Fruit fly (Drosophila melanogaster) whole organism, embryonic: Measurements from ENCODE around the gene Ask1.

ENCODE experiments used
- CG10147 ChIP-seq: fragments of 200-800 bp; sonication (Bioruptor generic); optimal IDR thresholded peaks from 2 replicates; lab custom pipeline; 2019; ENCODE audit warnings: missing biosample characterization, mild to moderate bottlenecking, missing genetic modification characterization, moderate library complexity
- CG10462 ChIP-seq: fragments of 200-800 bp; sonication (Bioruptor generic); optimal IDR thresholded peaks from 2 replicates; lab custom pipeline; 2016; ENCODE audit warnings: missing biosample characterization, missing genetic modification characterization
- CG1233 ChIP-seq: fragments of 200-800 bp; sonication (Bioruptor generic); optimal IDR thresholded peaks from 4 replicates; lab custom pipeline; 2018; ENCODE audit warnings: missing biosample characterization, mild to moderate bottlenecking, missing genetic modification characterization
- CG12391 ChIP-seq: fragments of 200-800 bp; sonication (Bioruptor generic); optimal IDR thresholded peaks from 3 replicates; lab custom pipeline; 2018; ENCODE audit warnings: missing biosample characterization, mild to moderate bottlenecking, missing genetic modification characterization, moderate library complexity
- CG12744 ChIP-seq: fragments of 200-800 bp; sonication (Bioruptor generic); optimal IDR thresholded peaks from 2 replicates; lab custom pipeline; 2016; ENCODE audit warnings: missing biosample characterization, missing genetic modification characterization
- CG14965 ChIP-seq: fragments of 200-800 bp; sonication (Bioruptor generic); optimal IDR thresholded peaks from 2 replicates; lab custom pipeline; 2016; ENCODE audit warnings: missing biosample characterization, missing genetic modification characterization, borderline replicate concordance
- CG1602 ChIP-seq: fragments of 200-800 bp; sonication (Bioruptor generic); optimal IDR thresholded peaks from 3 replicates; lab custom pipeline; 2016; ENCODE audit warnings: missing biosample characterization, missing genetic modification characterization
- CG17328 ChIP-seq: fragments of 200-800 bp; sonication (Bioruptor generic); IDR thresholded peaks from 2 replicates; pipeline ENCODE4 v1.3.6; 2022; ENCODE audit warnings: missing biosample characterization, missing genetic modification characterization
- CG17359 ChIP-seq: fragments of 200-800 bp; sonication (Bioruptor generic); optimal IDR thresholded peaks from 3 replicates; lab custom pipeline; 2018; ENCODE audit warnings: missing biosample characterization, mild to moderate bottlenecking, missing genetic modification characterization, moderate library complexity
- CG17568 ChIP-seq: fragments of 200-800 bp; sonication (Bioruptor generic); optimal IDR thresholded peaks from 2 replicates; lab custom pipeline; 2018; ENCODE audit warnings: missing biosample characterization, mild to moderate bottlenecking, missing genetic modification characterization, moderate library complexity
- CG18599 ChIP-seq: fragments of 200-800 bp; sonication (Bioruptor generic); optimal IDR thresholded peaks from 3 replicates; lab custom pipeline; 2017; ENCODE audit warnings: missing biosample characterization, missing genetic modification characterization, mild to moderate bottlenecking, moderate library complexity, missing genetic modification reagents
- CG2678 ChIP-seq: fragments of 200-800 bp; sonication (Bioruptor generic); optimal IDR thresholded peaks from 3 replicates; lab custom pipeline; 2019; ENCODE audit warnings: missing biosample characterization, mild to moderate bottlenecking, missing genetic modification characterization, moderate library complexity
- CG32767 ChIP-seq: fragments of 200-800 bp; sonication (Bioruptor generic); IDR thresholded peaks from 2 replicates; pipeline ENCODE4 v1.3.6; 2022; ENCODE audit warnings: missing biosample characterization, missing genetic modification characterization
- CG3407 ChIP-seq: fragments of 200-800 bp; sonication (Bioruptor generic); optimal IDR thresholded peaks from 2 replicates; lab custom pipeline; 2018; ENCODE audit warnings: missing biosample characterization, mild to moderate bottlenecking, missing genetic modification characterization
- CG4282 ChIP-seq: fragments of 200-800 bp; sonication (Bioruptor generic); optimal IDR thresholded peaks from 2 replicates; lab custom pipeline; 2016; ENCODE audit warnings: missing biosample characterization, missing genetic modification characterization
- CG43689 ChIP-seq: fragments of 200-800 bp; sonication (Bioruptor generic); IDR thresholded peaks from 2 replicates; pipeline ENCODE4 v1.3.6; 2022; ENCODE audit warnings: missing biosample characterization, missing genetic modification characterization
- CG4404 ChIP-seq: fragments of 200-800 bp; sonication (Bioruptor generic); IDR thresholded peaks from 2 replicates; pipeline ENCODE4 v1.3.6; 2022; ENCODE audit warnings: missing biosample characterization, missing genetic modification characterization
- CG4707 ChIP-seq: fragments of 200-800 bp; sonication (Bioruptor generic); optimal IDR thresholded peaks from 2 replicates; lab custom pipeline; 2018; ENCODE audit warnings: missing biosample characterization, mild to moderate bottlenecking, missing genetic modification characterization, moderate library complexity
- CG4730 ChIP-seq: fragments of 200-800 bp; sonication (Bioruptor generic); IDR thresholded peaks from 2 replicates; pipeline ENCODE4 v1.3.6; 2022; ENCODE audit warnings: missing biosample characterization, missing genetic modification characterization
- CG5953 ChIP-seq: fragments of 200-800 bp; sonication (Bioruptor generic); IDR thresholded peaks from 2 replicates; pipeline ENCODE4 v1.3.6; 2022; ENCODE audit warnings: missing biosample characterization, missing genetic modification characterization
- CG6272 ChIP-seq: fragments of 200-800 bp; sonication (Bioruptor generic); IDR thresholded peaks from 2 replicates; pipeline ENCODE4 v1.3.6; 2022; ENCODE audit warnings: missing biosample characterization, missing genetic modification characterization
- CG7271 ChIP-seq: fragments of 200-800 bp; sonication (Bioruptor generic); optimal IDR thresholded peaks from 2 replicates; lab custom pipeline; 2018; ENCODE audit warnings: missing biosample characterization, mild to moderate bottlenecking, missing genetic modification characterization, moderate library complexity
- CG8478 ChIP-seq: fragments of >200 bp; optimal IDR thresholded peaks from 2 replicates; lab custom pipeline; 2018
- CG9797 ChIP-seq: fragments of 200-800 bp; sonication (Bioruptor generic); optimal IDR thresholded peaks from 3 replicates; lab custom pipeline; 2018; ENCODE audit warnings: missing biosample characterization, mild to moderate bottlenecking, missing genetic modification characterization
- CoRest ChIP-seq: fragments of 200-800 bp; sonication (Bioruptor generic); optimal IDR thresholded peaks from 3 replicates; lab custom pipeline; 2018; ENCODE audit warnings: missing biosample characterization, mild to moderate bottlenecking, missing genetic modification characterization, moderate library complexity
- CrebB ChIP-seq: fragments of 200-800 bp; sonication (Bioruptor generic); optimal IDR thresholded peaks from 3 replicates; lab custom pipeline; 2018; ENCODE audit warnings: missing biosample characterization, mild to moderate bottlenecking, missing genetic modification characterization
- Drgx ChIP-seq: fragments of 200-800 bp; sonication (Bioruptor generic); IDR thresholded peaks from 2 replicates; pipeline ENCODE4 v1.3.6; 2022; ENCODE audit warnings: missing biosample characterization, missing genetic modification characterization
- MESR4 ChIP-seq: fragments of 200-800 bp; sonication (Bioruptor generic); optimal IDR thresholded peaks from 2 replicates; lab custom pipeline; 2018; ENCODE audit warnings: missing biosample characterization, mild to moderate bottlenecking, missing genetic modification characterization, moderate library complexity
- Mad ChIP-seq: fragments of 200-800 bp; sonication (Bioruptor generic); optimal IDR thresholded peaks from 2 replicates; lab custom pipeline; 2016; ENCODE audit warnings: missing biosample characterization, missing genetic modification characterization
- Med ChIP-seq: fragments of 200-800 bp; sonication (Bioruptor generic); peaks from one replicate; lab custom pipeline; 2016; ENCODE audit warnings: missing biosample characterization, missing genetic modification characterization, mild to moderate bottlenecking, inconsistent platforms, moderate library complexity
- Side ChIP-seq: fragments of 200-800 bp; sonication (Bioruptor generic); optimal IDR thresholded peaks from 2 replicates; lab custom pipeline; 2016; ENCODE audit warnings: missing biosample characterization, missing genetic modification characterization
- Sox100B ChIP-seq: fragments of 200-800 bp; sonication (Bioruptor generic); optimal IDR thresholded peaks from 3 replicates; lab custom pipeline; 2018; ENCODE audit warnings: missing biosample characterization, mild to moderate bottlenecking, missing genetic modification characterization
- Sry-β ChIP-seq: fragments of 200-800 bp; sonication (Bioruptor generic); optimal IDR thresholded peaks from 2 replicates; lab custom pipeline; 2018; ENCODE audit warnings: missing biosample characterization, mild to moderate bottlenecking, missing genetic modification characterization, moderate library complexity
- az2 ChIP-seq: fragments of 200-800 bp; sonication (Bioruptor generic); optimal IDR thresholded peaks from 3 replicates; lab custom pipeline; 2016; ENCODE audit warnings: missing biosample characterization, missing genetic modification characterization
- bcd ChIP-seq: fragments of 200-800 bp; sonication (Bioruptor generic); optimal IDR thresholded peaks from 2 replicates; lab custom pipeline; 2017; ENCODE audit warnings: missing biosample characterization, mild to moderate bottlenecking, missing genetic modification characterization
- bigmax ChIP-seq: fragments of 200-800 bp; sonication (Bioruptor generic); optimal IDR thresholded peaks from 2 replicates; lab custom pipeline; 2018; ENCODE audit warnings: missing biosample characterization, mild to moderate bottlenecking, missing genetic modification characterization
- crc ChIP-seq: fragments of 200-800 bp; sonication (Bioruptor generic); optimal IDR thresholded peaks from 2 replicates; lab custom pipeline; 2016; ENCODE audit warnings: missing biosample characterization, missing genetic modification characterization
- dysf ChIP-seq: fragments of 200-800 bp; sonication (Bioruptor generic); IDR thresholded peaks from 3 replicates; pipeline ENCODE4 v1.3.6; 2022; ENCODE audit warnings: missing biosample characterization, missing genetic modification characterization
- eve ChIP-seq, 2 experiments: fragments of >200 bp; optimal IDR thresholded peaks; 2 replicates each; lab custom pipeline; 2017; ENCODE audit warnings: missing biosample characterization in 2 of 2, missing genetic modification characterization in 2 of 2
- pnt ChIP-seq: fragments of 200-800 bp; sonication (Bioruptor generic); optimal IDR thresholded peaks from 3 replicates; lab custom pipeline; 2016; ENCODE audit warnings: missing biosample characterization, missing genetic modification characterization
- psq ChIP-seq: fragments of 200-800 bp; sonication (Bioruptor generic); optimal IDR thresholded peaks from 2 replicates; lab custom pipeline; 2017; ENCODE audit warnings: missing biosample characterization, missing genetic modification characterization
- rib ChIP-seq: fragments of 200-800 bp; sonication (Bioruptor generic); IDR thresholded peaks from 2 replicates; pipeline ENCODE4 v1.3.6; 2022; ENCODE audit warnings: missing biosample characterization, missing genetic modification characterization
- seq ChIP-seq: fragments of 200-800 bp; sonication (Bioruptor generic); IDR thresholded peaks from 2 replicates; pipeline ENCODE4 v1.3.6; 2022; ENCODE audit warnings: missing biosample characterization, missing genetic modification characterization
- slou ChIP-seq: fragments of 200-800 bp; sonication (Bioruptor generic); optimal IDR thresholded peaks from 3 replicates; lab custom pipeline; 2016; ENCODE audit warnings: missing biosample characterization, missing genetic modification characterization
- sqz ChIP-seq: fragments of 200-800 bp; sonication (Bioruptor generic); optimal IDR thresholded peaks from 3 replicates; lab custom pipeline; 2018; ENCODE audit warnings: missing biosample characterization, mild to moderate bottlenecking, missing genetic modification characterization
- stwl ChIP-seq: fragments of 200-800 bp; sonication (Bioruptor generic); optimal IDR thresholded peaks from 3 replicates; lab custom pipeline; 2018; ENCODE audit warnings: missing biosample characterization, mild to moderate bottlenecking, missing genetic modification characterization, moderate library complexity
- tgo ChIP-seq: fragments of 200-800 bp; sonication (Bioruptor generic); IDR thresholded peaks from 3 replicates; pipeline ENCODE4 v1.3.6; 2022; ENCODE audit warnings: missing biosample characterization, missing genetic modification characterization
- trem ChIP-seq: fragments of 200-800 bp; optimal IDR thresholded peaks from 3 replicates; lab custom pipeline; 2019; ENCODE audit warnings: missing biosample characterization, mild to moderate bottlenecking, missing genetic modification characterization, moderate library complexity
- tup ChIP-seq: fragments of 200-800 bp; sonication (Bioruptor generic); optimal IDR thresholded peaks from 2 replicates; lab custom pipeline; 2016; ENCODE audit warnings: missing biosample characterization, mild to moderate bottlenecking, missing genetic modification characterization, moderate library complexity
- vfl ChIP-seq: fragments of 200-800 bp; sonication (Bioruptor generic); optimal IDR thresholded peaks from 2 replicates; lab custom pipeline; 2016; ENCODE audit warnings: missing biosample characterization, missing genetic modification characterization

Ask1 gene

dm6 chr3R:19863979-19864775 lies 15.3 kb upstream of the Ask1 start, which contains the start of the genes CG4572 and CG4686 (continued):
- TF ChIP-seq bigmax (GFP tag; lab: Kevin White, UChicago) (no peak), stwl (tag; lab: Kevin White, UChicago) (peak; percentile 66), CG8478 (lab: Kevin White, UChicago) (no peak), CG32767 (no peak), CG17328 (0 out of 2 replicates have a peak, but pooled peaks have one; percentile 8), psq (GFP tag; lab: Kevin White, UChicago) (peak; percentile 8), dysf (GFP tag; lab: Robert Waterston, UW) (peak; percentile 92), CG4730 (GFP tag; lab: Robert Waterston, UW) (peak; percentile 54), trem (peak; percentile 81), CG43689 (GFP tag; lab: Robert Waterston, UW) (peak; percentile 16; the same call in 1 of the 2 replicates), CG7271 (tag; lab: Kevin White, UChicago) (peak; percentile 3), pnt (GFP tag; lab: Kevin White, UChicago) (peak; percentile 70), CrebB (tag; lab: Kevin White, UChicago) (peak; percentile 40), Sry-β (peak; percentile 84), CG6272 (peak; percentile 75), MESR4 (GFP tag; lab: Kevin White, UChicago) (no peak), CG9797 (peak; percentile 22), Drgx (GFP tag; lab: Robert Waterston, UW) (peak; percentile 79), slou (GFP tag; lab: Kevin White, UChicago) (no peak), CG17359 (tag; lab: Kevin White, UChicago) (peak; percentile 58), CG1602 (GFP tag; lab: Kevin White, UChicago) (peak; percentile 74), crc (GFP tag; lab: Kevin White, UChicago) (peak; percentile 60), CG10462 (GFP tag; lab: Kevin White, UChicago) (peak; percentile 47), vfl (GFP tag; lab: Kevin White, UChicago) (peak; percentile 74), eve (GFP tag; optimal IDR thresholded peaks at IDR 0.05; lab: Kevin White, UChicago) (no peak), CG4404 (GFP tag; lab: Robert Waterston, UW) (peak; percentile 83), CG14965 (GFP tag; lab: Kevin White, UChicago) (no peak), Mad (peak; percentile 61), Side (peak; percentile 75), CG1233 (GFP tag; lab: Kevin White, UChicago) (peak; percentile 80), tgo (GFP tag; lab: Robert Waterston, UW) (peak; percentile 80), bcd (GFP tag; lab: Kevin White, UChicago) (peak; percentile 59), sqz (GFP tag; lab: Kevin White, UChicago) (no peak), az2 (peak; percentile 64), Sox100B (no peak), seq (0 out of 2 replicates have a peak, but pooled peaks have one; percentile 37), CG3407 (GFP tag; lab: Kevin White, UChicago) (peak; percentile 29), tup (peak; percentile 36), CG4707 (GFP tag; lab: Kevin White, UChicago) (peak; percentile 38), CG18599 (peak; percentile 78), CG5953 (no peak), CG2678 (tag; lab: Kevin White, UChicago) (peak; percentile 82), rib (GFP tag; lab: Robert Waterston, UW) (peak; percentile 92), CG12391 (peak; percentile 82), CG10147 (GFP tag; lab: Kevin White, UChicago) (peak; percentile 65), CG17568 (GFP tag; lab: Kevin White, UChicago) (no peak), CoRest (tag; lab: Kevin White, UChicago) (peak; percentile 85), CG4282 (GFP tag; lab: Kevin White, UChicago) (peak; percentile 57), CG12744 (GFP tag; lab: Kevin White, UChicago) (peak; percentile 76), Med (GFP tag; lab: Kevin White, UChicago) (peak; percentile 96)
